Fruit fly (Drosophila melanogaster) whole organism, embryonic: ENCODE measurements around the gene CG15818.

ENCODE experiments used
- Antp ChIP-seq: fragments of 200-800 bp; sonication (Bioruptor generic); optimal IDR thresholded peaks from 3 replicates; lab custom pipeline; 2016; ENCODE audit warnings: missing biosample characterization, missing genetic modification characterization
- Asciz ChIP-seq: fragments of 200-800 bp; sonication (Bioruptor generic); optimal IDR thresholded peaks from 2 replicates; lab custom pipeline; 2017; ENCODE audit warnings: missing biosample characterization, mild to moderate bottlenecking, missing genetic modification characterization, missing genetic modification reagents
- Awh ChIP-seq: fragments of 200-800 bp; sonication (Bioruptor generic); IDR thresholded peaks from 2 replicates; pipeline ENCODE4, ENCODE4 v1.3.6; 2022; ENCODE audit warnings: missing biosample characterization, missing genetic modification characterization
- B-H2 ChIP-seq: fragments of 200-800 bp; sonication (Bioruptor generic); optimal IDR thresholded peaks from 2 replicates; lab custom pipeline; 2018; ENCODE audit warnings: missing biosample characterization, mild to moderate bottlenecking, missing genetic modification characterization
- Bdp1 ChIP-seq: fragments of 200-800 bp; sonication (Bioruptor generic); optimal IDR thresholded peaks from 3 replicates; lab custom pipeline; 2016; ENCODE audit warnings: missing biosample characterization, missing genetic modification characterization
- CG12299 ChIP-seq: fragments of 200-800 bp; sonication (Bioruptor generic); optimal IDR thresholded peaks from 2 replicates; lab custom pipeline; 2018; ENCODE audit warnings: missing biosample characterization, mild to moderate bottlenecking, missing genetic modification characterization
- CG13296 ChIP-seq: fragments of 200-800 bp; sonication (Bioruptor generic); optimal IDR thresholded peaks from 3 replicates; lab custom pipeline; 2018; ENCODE audit warnings: missing biosample characterization, mild to moderate bottlenecking, missing genetic modification characterization
- CG13624 ChIP-seq: fragments of 200-800 bp; sonication (Bioruptor generic); optimal IDR thresholded peaks from 2 replicates; lab custom pipeline; 2016; ENCODE audit warnings: missing biosample characterization, missing genetic modification characterization
- CG14441 ChIP-seq: fragments of 200-800 bp; sonication (Bioruptor generic); IDR thresholded peaks from 2 replicates; pipeline ENCODE4 v1.3.6; 2022; ENCODE audit warnings: missing biosample characterization, missing genetic modification characterization
- CG15073 ChIP-seq: fragments of 200-800 bp; sonication (Bioruptor generic); optimal IDR thresholded peaks from 2 replicates; lab custom pipeline; 2016; ENCODE audit warnings: missing biosample characterization, missing genetic modification characterization
- CG15696 ChIP-seq: fragments of 200-800 bp; sonication (Bioruptor generic); optimal IDR thresholded peaks from 2 replicates; lab custom pipeline; 2019; ENCODE audit warnings: missing biosample characterization, mild to moderate bottlenecking, missing genetic modification characterization, moderate library complexity
- CG17359 ChIP-seq: fragments of 200-800 bp; sonication (Bioruptor generic); optimal IDR thresholded peaks from 3 replicates; lab custom pipeline; 2018; ENCODE audit warnings: missing biosample characterization, mild to moderate bottlenecking, missing genetic modification characterization, moderate library complexity
- CG17829 ChIP-seq: fragments of 200-800 bp; optimal IDR thresholded peaks from 2 replicates; lab custom pipeline; 2019; ENCODE audit warnings: missing biosample characterization, mild to moderate bottlenecking, missing genetic modification characterization, moderate library complexity
- CG31224 ChIP-seq: fragments of 200-800 bp; sonication (Bioruptor generic); IDR thresholded peaks from 2 replicates; pipeline ENCODE4 v1.3.6; 2022; ENCODE audit warnings: missing biosample characterization, missing genetic modification characterization
- CG3995 ChIP-seq: fragments of 200-800 bp; sonication (Bioruptor generic); optimal IDR thresholded peaks from 3 replicates; lab custom pipeline; 2016; ENCODE audit warnings: missing biosample characterization, missing genetic modification characterization
- CG8388 ChIP-seq: fragments of 200-800 bp; sonication (Bioruptor generic); optimal IDR thresholded peaks from 2 replicates; lab custom pipeline; 2019; ENCODE audit warnings: missing biosample characterization, mild to moderate bottlenecking, missing genetic modification characterization, moderate library complexity
- CG8944 ChIP-seq: fragments of 200-800 bp; sonication (Bioruptor generic); optimal IDR thresholded peaks from 3 replicates; lab custom pipeline; 2016; ENCODE audit warnings: missing biosample characterization, missing genetic modification characterization
- CG9215 ChIP-seq: fragments of 200-800 bp; sonication (Bioruptor generic); IDR thresholded peaks from 2 replicates; pipeline ENCODE4 v1.3.6; 2022; ENCODE audit warnings: missing biosample characterization, missing genetic modification characterization
- CTCF ChIP-seq: fragments of 200-800 bp; sonication (Bioruptor generic); optimal IDR thresholded peaks from 2 replicates; lab custom pipeline; 2017; ENCODE audit warnings: missing biosample characterization, mild to moderate bottlenecking, missing genetic modification characterization, moderate library complexity
- Chrac-16 ChIP-seq: fragments of 200-800 bp; sonication (Bioruptor generic); optimal IDR thresholded peaks from 3 replicates; lab custom pipeline; 2016; ENCODE audit warnings: missing biosample characterization, missing genetic modification characterization
- CrebB ChIP-seq: fragments of 200-800 bp; sonication (Bioruptor generic); optimal IDR thresholded peaks from 3 replicates; lab custom pipeline; 2018; ENCODE audit warnings: missing biosample characterization, mild to moderate bottlenecking, missing genetic modification characterization
- Dek ChIP-seq: fragments of 200-800 bp; sonication (Bioruptor generic); optimal IDR thresholded peaks from 3 replicates; lab custom pipeline; 2019; ENCODE audit warnings: missing biosample characterization, mild to moderate bottlenecking, missing genetic modification characterization, moderate library complexity
- H15 ChIP-seq: fragments of 200-800 bp; sonication (Bioruptor generic); IDR thresholded peaks from 3 replicates; pipeline ENCODE4 v1.3.6; 2022; ENCODE audit warnings: missing biosample characterization, missing genetic modification characterization
- HLH4C ChIP-seq: fragments of 200-800 bp; sonication (Bioruptor generic); IDR thresholded peaks from 3 replicates; pipeline ENCODE4 v1.3.6; 2022; ENCODE audit warnings: missing biosample characterization, missing genetic modification characterization; ENCODE audit not compliant: partially characterized antibody
- Hr51 ChIP-seq, 2 experiments: fragments of 200-800 bp; sonication (Bioruptor generic); optimal IDR thresholded peaks; 2 replicates in 1 of 2; 3 replicates in 1 of 2; lab custom pipeline; 2016 to 2018; ENCODE audit warnings: missing biosample characterization in 2 of 2, missing genetic modification characterization in 2 of 2, mild to moderate bottlenecking in 1 of 2, moderate library complexity in 1 of 2
- Hr78 ChIP-seq, 2 experiments: fragments of 200-800 bp in 1 of 2; fragments of >200 bp in 1 of 2; sonication (Bioruptor generic) in 1 of 2; optimal IDR thresholded peaks; 2 replicates each; lab custom pipeline; 2017 to 2019; ENCODE audit warnings: missing biosample characterization in 2 of 2, missing genetic modification characterization in 2 of 2, mild to moderate bottlenecking in 1 of 2, moderate library complexity in 1 of 2
- Opbp ChIP-seq: fragments of 200-800 bp; sonication (Bioruptor generic); IDR thresholded peaks from 3 replicates; pipeline ENCODE4 v1.3.6; 2022; ENCODE audit warnings: missing biosample characterization, missing genetic modification characterization; ENCODE audit not compliant: partially characterized antibody
- PHDP ChIP-seq: fragments of 200-800 bp; sonication (Bioruptor generic); optimal IDR thresholded peaks from 3 replicates; lab custom pipeline; 2018; ENCODE audit warnings: missing biosample characterization, mild to moderate bottlenecking, missing genetic modification characterization, moderate library complexity
- Six4 ChIP-seq: fragments of 200-800 bp; sonication (Bioruptor generic); optimal IDR thresholded peaks from 2 replicates; lab custom pipeline; 2016; ENCODE audit warnings: missing biosample characterization, missing genetic modification characterization
- Sry-δ ChIP-seq: fragments of 200-800 bp; sonication (Bioruptor generic); optimal IDR thresholded peaks from 2 replicates; lab custom pipeline; 2016; ENCODE audit warnings: missing biosample characterization, missing genetic modification characterization
- YL-1 ChIP-seq: fragments of 200-800 bp; sonication (Bioruptor generic); optimal IDR thresholded peaks from 3 replicates; lab custom pipeline; 2017; ENCODE audit warnings: missing biosample characterization, mild to moderate bottlenecking, missing genetic modification characterization
- aop ChIP-seq: fragments of 200-800 bp; sonication (Bioruptor generic); IDR thresholded peaks from 2 replicates; pipeline ENCODE4 v1.3.6; 2022; ENCODE audit warnings: missing biosample characterization, missing genetic modification characterization
- dpn ChIP-seq, 2 experiments: fragments of 200-800 bp; sonication (Bioruptor generic); optimal IDR thresholded peaks; 3 replicates each; lab custom pipeline; 2016; ENCODE audit warnings: missing biosample characterization in 2 of 2, missing genetic modification characterization in 2 of 2
- esg ChIP-seq: fragments of 200-800 bp; sonication (Bioruptor generic); conservative IDR thresholded peaks from 2 replicates; pipeline ENCODE4 v1.3.6; 2022; ENCODE audit warnings: missing biosample characterization, missing genetic modification characterization
- gce ChIP-seq: fragments of 200-800 bp; sonication (Bioruptor generic); IDR thresholded peaks from 3 replicates; pipeline ENCODE4 v1.3.6; 2022; ENCODE audit warnings: missing biosample characterization, missing genetic modification characterization
- grn ChIP-seq: fragments of 200-800 bp; sonication (Bioruptor generic); optimal IDR thresholded peaks from 3 replicates; lab custom pipeline; 2017; ENCODE audit warnings: missing biosample characterization, missing genetic modification characterization
- inv ChIP-seq: fragments of 200-800 bp; sonication (Bioruptor generic); IDR thresholded peaks from 2 replicates; pipeline ENCODE4 v1.3.6; 2022; ENCODE audit warnings: missing biosample characterization, missing genetic modification characterization; ENCODE audit not compliant: partially characterized antibody
- kah ChIP-seq: fragments of 200-800 bp; sonication (Bioruptor generic); optimal IDR thresholded peaks from 2 replicates; lab custom pipeline; 2018; ENCODE audit warnings: missing biosample characterization, mild to moderate bottlenecking, missing genetic modification characterization
- ken ChIP-seq: fragments of 200-800 bp; sonication (Bioruptor generic); IDR thresholded peaks from 3 replicates; pipeline ENCODE4 v1.3.6; 2022; ENCODE audit warnings: missing biosample characterization, missing genetic modification characterization
- maf-S ChIP-seq: fragments of 200-800 bp; sonication (Bioruptor generic); optimal IDR thresholded peaks from 2 replicates; lab custom pipeline; 2016; ENCODE audit warnings: missing biosample characterization, missing genetic modification characterization
- mirr ChIP-seq: fragments of 200-800 bp; sonication (Bioruptor generic); optimal IDR thresholded peaks from 3 replicates; lab custom pipeline; 2018; ENCODE audit warnings: missing biosample characterization, mild to moderate bottlenecking, missing genetic modification characterization
- mld ChIP-seq: fragments of 200-800 bp; sonication (Bioruptor generic); IDR thresholded peaks from 3 replicates; pipeline ENCODE4 v1.3.6; 2022; ENCODE audit warnings: missing biosample characterization, missing genetic modification characterization; ENCODE audit not compliant: partially characterized antibody
- odd ChIP-seq: fragments of 200-800 bp; sonication (Bioruptor generic); optimal IDR thresholded peaks from 2 replicates; lab custom pipeline; 2017; ENCODE audit warnings: missing biosample characterization, mild to moderate bottlenecking, missing genetic modification characterization
- pb ChIP-seq: fragments of 200-800 bp; sonication (Bioruptor generic); optimal IDR thresholded peaks from 3 replicates; lab custom pipeline; 2016; ENCODE audit warnings: missing biosample characterization, missing genetic modification characterization
- pita ChIP-seq: fragments of 200-800 bp; sonication (Bioruptor generic); optimal IDR thresholded peaks from 2 replicates; lab custom pipeline; 2017; ENCODE audit warnings: missing biosample characterization, mild to moderate bottlenecking, missing genetic modification characterization
- pnt ChIP-seq: fragments of 200-800 bp; sonication (Bioruptor generic); optimal IDR thresholded peaks from 3 replicates; lab custom pipeline; 2016; ENCODE audit warnings: missing biosample characterization, missing genetic modification characterization
- ro ChIP-seq: fragments of 200-800 bp; sonication (Bioruptor generic); IDR thresholded peaks from 2 replicates; pipeline ENCODE4 v1.3.6; 2022; ENCODE audit warnings: missing biosample characterization, missing genetic modification characterization
- vvl ChIP-seq: fragments of 200-800 bp; sonication (Bioruptor generic); IDR thresholded peaks from 2 replicates; pipeline ENCODE4 v1.3.6; 2022; ENCODE audit warnings: missing biosample characterization, missing genetic modification characterization

CG15818 gene

DNA sequence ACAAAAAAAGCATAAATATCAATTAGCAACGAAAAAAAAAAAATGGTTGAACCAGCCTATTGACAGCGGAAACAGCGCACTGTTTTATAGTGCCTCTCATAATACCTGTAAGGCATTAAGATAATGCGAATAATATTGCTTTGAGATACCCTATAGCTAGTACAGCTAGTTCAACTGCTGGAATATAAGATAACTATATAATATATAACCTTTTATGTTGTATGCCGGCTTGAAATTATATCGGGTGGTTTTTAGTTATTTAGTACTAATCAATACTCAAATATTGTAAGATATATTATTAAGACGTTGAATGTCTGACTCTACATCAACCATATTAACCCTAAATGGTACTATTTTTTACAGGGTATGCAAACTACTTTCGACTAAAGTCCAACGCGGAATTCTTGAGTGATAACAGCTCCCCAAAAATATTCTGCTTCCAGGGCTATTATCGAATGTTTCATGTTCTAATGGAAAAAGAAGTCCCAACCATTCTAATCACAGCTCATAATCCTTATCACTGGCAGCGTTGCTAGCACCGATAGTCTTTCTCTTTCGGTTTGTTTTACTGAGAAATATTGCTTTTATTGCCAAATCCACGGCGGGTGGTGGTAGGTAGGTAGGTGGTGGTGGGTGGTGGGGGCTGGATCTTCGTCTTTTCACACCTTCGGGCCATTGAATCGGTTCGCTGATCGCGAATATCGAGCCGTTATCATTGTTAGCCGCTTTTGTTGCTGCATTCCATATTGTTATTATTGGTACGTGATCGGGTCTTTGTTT is 23.4 kb downstream of the CG15818 start (continued):
- no peak for TF ChIP-seq inv (GFP tag; lab: Robert Waterston, UW)
- no peak for TF ChIP-seq Sry-δ (GFP tag; lab: Kevin White, UChicago)
- peak; percentile 63 for TF ChIP-seq CrebB (tag; lab: Kevin White, UChicago)
- no peak for TF ChIP-seq pita
- TF ChIP-seq CG12299 = peak; percentile 85
- TF ChIP-seq PHDP (tag; lab: Kevin White, UChicago) = peak; percentile 88
- peak; percentile 79 for TF ChIP-seq esg (GFP tag; lab: Robert Waterston, UW)
- TF ChIP-seq Bdp1 = no peak
- peak; percentile 91 for TF ChIP-seq Dek (tag; lab: Kevin White, UChicago)
- peak; percentile 22 for TF ChIP-seq Chrac-16 (GFP tag; lab: Kevin White, UChicago)
- 0 out of 2 replicates have a peak, but pooled peaks have one; percentile 41 for TF ChIP-seq ro
- peak; percentile 78 for TF ChIP-seq B-H2 (GFP tag; lab: Kevin White, UChicago)
- TF ChIP-seq Awh (GFP tag; lab: Robert Waterston, UW) = 0 out of 2 replicates have a peak, but pooled peaks have one; percentile 35
- TF ChIP-seq CG9215 = peak; percentile 73
- peak; percentile 46 to 51 for TF ChIP-seq dpn (GFP tag; optimal IDR thresholded peaks at IDR 0.05; lab: Kevin White, UChicago)
- no peak for TF ChIP-seq mld (GFP tag; lab: Robert Waterston, UW)

DNA sequence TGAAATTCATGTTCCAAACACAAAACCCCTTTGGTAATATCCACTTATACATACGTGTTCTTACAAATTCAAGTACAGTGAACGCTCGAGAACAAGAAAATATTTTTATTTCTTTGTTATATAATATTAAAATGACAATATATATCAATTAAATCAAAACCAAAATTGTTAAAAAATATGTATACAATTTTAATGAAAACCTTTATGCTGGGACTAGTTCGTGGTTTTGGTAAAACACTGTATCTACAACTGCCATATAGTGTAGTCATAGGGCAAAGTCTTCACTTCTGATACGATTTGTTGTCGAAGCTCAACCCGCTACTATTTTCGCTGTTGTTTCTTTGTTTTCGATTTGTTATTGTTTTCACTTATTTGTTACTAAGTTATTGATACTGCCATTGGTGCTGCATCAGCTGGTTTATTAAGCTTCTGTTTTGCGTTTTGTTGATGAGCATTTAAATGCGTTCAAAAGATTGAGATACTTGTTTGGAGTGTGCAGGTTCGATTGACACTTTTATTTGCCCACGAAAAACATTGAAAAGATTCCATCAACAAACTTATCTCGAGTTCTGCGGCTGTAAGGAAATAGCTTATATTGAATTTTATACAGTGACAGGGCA is 24.1 kb downstream of the CG15818 start:
- TF ChIP-seq pb (GFP tag; lab: Kevin White, UChicago) = no peak
- TF ChIP-seq pnt (GFP tag; lab: Kevin White, UChicago) = no peak
- TF ChIP-seq Asciz (GFP tag; lab: Kevin White, UChicago) = no peak
- TF ChIP-seq CG14441 (GFP tag; lab: Robert Waterston, UW) = peak; percentile 56; the same call in 1 of the 2 replicates
- peak; percentile 41 for TF ChIP-seq CG13296 (GFP tag; lab: Kevin White, UChicago)
- TF ChIP-seq CG8388 (GFP tag; lab: Kevin White, UChicago) = no peak
- TF ChIP-seq Hr51 (GFP tag; optimal IDR thresholded peaks at IDR 0.05; lab: Kevin White, UChicago) = peak in 1 of 2 experiments; percentile 28
- no peak for TF ChIP-seq Six4 (GFP tag; lab: Kevin White, UChicago)
- TF ChIP-seq ro = no peak
- no peak for TF ChIP-seq gce (GFP tag; lab: Robert Waterston, UW)
- TF ChIP-seq CG31224 (GFP tag; lab: Robert Waterston, UW) = peak; percentile 19; the same call in 1 of the 2 replicates
- TF ChIP-seq Dek (tag; lab: Kevin White, UChicago) = peak; percentile 45
- no peak for TF ChIP-seq aop (GFP tag; lab: Robert Waterston, UW)
- TF ChIP-seq CG8944 (GFP tag; lab: Kevin White, UChicago) = no peak
- no peak for TF ChIP-seq Opbp (GFP tag; lab: Robert Waterston, UW)
- TF ChIP-seq ken (GFP tag; lab: Robert Waterston, UW) = peak; percentile 5; the same call in 1 of the 3 replicates
- no peak for TF ChIP-seq CTCF (GFP tag; lab: Kevin White, UChicago)
- TF ChIP-seq Antp = no peak
- no peak for TF ChIP-seq pita
- no peak for TF ChIP-seq kah (GFP tag; lab: Kevin White, UChicago)
- no peak for TF ChIP-seq Hr78 (GFP tag; optimal IDR thresholded peaks at IDR 0.05; lab: Kevin White, UChicago)
- no peak for TF ChIP-seq CG17829 (tag; lab: Kevin White, UChicago)
- no peak for TF ChIP-seq CG15073 (GFP tag; lab: Kevin White, UChicago)
- peak; percentile 36 for TF ChIP-seq CG17359 (tag; lab: Kevin White, UChicago)
- no peak for TF ChIP-seq CG3995 (GFP tag; lab: Kevin White, UChicago)
- no peak for TF ChIP-seq odd (GFP tag; lab: Kevin White, UChicago)
- no peak for TF ChIP-seq CG13624 (GFP tag; lab: Kevin White, UChicago)
- no peak for TF ChIP-seq H15 (GFP tag; lab: Robert Waterston, UW)
- TF ChIP-seq grn (GFP tag; lab: Kevin White, UChicago) = no peak
- TF ChIP-seq mirr (GFP tag; lab: Kevin White, UChicago) = no peak
- no peak for TF ChIP-seq HLH4C
- TF ChIP-seq maf-S = no peak
- no peak for TF ChIP-seq CG15696
- TF ChIP-seq YL-1 (GFP tag; lab: Kevin White, UChicago) = no peak
- peak; percentile 78 for TF ChIP-seq vvl (GFP tag; lab: Robert Waterston, UW)
